Fruit fly (Drosophila melanogaster) Kc167 (cell line): ENCODE data around the gene Tim17a1.

ENCODE experiments used
- insv ChIP-seq: fragments of >200 bp; optimal IDR thresholded peaks from 3 replicates; lab custom pipeline; 2018; ENCODE audit warnings: missing external identifiers
- psq ChIP-seq: fragments of >200 bp; optimal IDR thresholded peaks from 2 replicates; lab custom pipeline; 2017; ENCODE audit warnings: missing external identifiers

- TF ChIP-seq psq (no peak), insv (lab: Kevin White, UChicago) (no peak)
These were observed 936 bp downstream of the Tim17a1 start for dm6 chr3R:12363544-12363943.
